Fruit fly (Drosophila melanogaster) whole organism, embryonic: ENCODE measurements around the gene CG5290.
A peak's percentile ranks its signal among the peaks of the same experiment; 100 is the strongest.

Experiments used
- Adf1 ChIP-seq: fragments of 200-800 bp; sonication (Bioruptor generic); IDR thresholded peaks from 2 replicates; pipeline ENCODE4 v1.3.6; 2022; ENCODE audit warnings: missing biosample characterization, missing genetic modification characterization
- Asciz ChIP-seq: fragments of 200-800 bp; sonication (Bioruptor generic); optimal IDR thresholded peaks from 2 replicates; lab custom pipeline; 2017; ENCODE audit warnings: missing biosample characterization, mild to moderate bottlenecking, missing genetic modification characterization, missing genetic modification reagents
- CG10462 ChIP-seq: fragments of 200-800 bp; sonication (Bioruptor generic); optimal IDR thresholded peaks from 2 replicates; lab custom pipeline; 2016; ENCODE audit warnings: missing biosample characterization, missing genetic modification characterization
- CG10654 ChIP-seq: fragments of 200-800 bp; sonication (Bioruptor generic); optimal IDR thresholded peaks from 2 replicates; lab custom pipeline; 2016; ENCODE audit warnings: missing biosample characterization, missing genetic modification characterization
- CG12299 ChIP-seq: fragments of 200-800 bp; sonication (Bioruptor generic); optimal IDR thresholded peaks from 2 replicates; lab custom pipeline; 2018; ENCODE audit warnings: missing biosample characterization, mild to moderate bottlenecking, missing genetic modification characterization
- CG13624 ChIP-seq: fragments of 200-800 bp; sonication (Bioruptor generic); optimal IDR thresholded peaks from 2 replicates; lab custom pipeline; 2016; ENCODE audit warnings: missing biosample characterization, missing genetic modification characterization
- CG13894 ChIP-seq: fragments of 200-800 bp; sonication (Bioruptor generic); optimal IDR thresholded peaks from 3 replicates; lab custom pipeline; 2018; ENCODE audit warnings: missing biosample characterization, mild to moderate bottlenecking, missing genetic modification characterization, moderate library complexity
- CG15011 ChIP-seq: fragments of 200-800 bp; sonication (Bioruptor generic); optimal IDR thresholded peaks from 3 replicates; lab custom pipeline; 2018; ENCODE audit warnings: missing biosample characterization, mild to moderate bottlenecking, missing genetic modification characterization
- CG17802 ChIP-seq: fragments of 200-800 bp; sonication (Bioruptor generic); optimal IDR thresholded peaks from 2 replicates; lab custom pipeline; 2018; ENCODE audit warnings: missing biosample characterization, mild to moderate bottlenecking, missing genetic modification characterization, moderate library complexity
- CG18619 ChIP-seq: fragments of 200-800 bp; sonication (Bioruptor generic); optimal IDR thresholded peaks from 3 replicates; lab custom pipeline; 2017; ENCODE audit warnings: missing biosample characterization, mild to moderate bottlenecking, missing genetic modification characterization
- CG31365 ChIP-seq: fragments of 200-800 bp; sonication (Bioruptor generic); optimal IDR thresholded peaks from 2 replicates; lab custom pipeline; 2018; ENCODE audit warnings: missing biosample characterization, mild to moderate bottlenecking, missing genetic modification characterization
- CG31388 ChIP-seq: fragments of 200-800 bp; sonication (Bioruptor generic); optimal IDR thresholded peaks from 2 replicates; lab custom pipeline; 2016; ENCODE audit warnings: missing biosample characterization, missing genetic modification characterization
- CG4820 ChIP-seq: fragments of 200-800 bp; sonication (Bioruptor generic); optimal IDR thresholded peaks from 3 replicates; lab custom pipeline; 2016; ENCODE audit warnings: missing biosample characterization, missing genetic modification characterization
- CG8281 ChIP-seq: fragments of 200-800 bp; sonication (Bioruptor generic); optimal IDR thresholded peaks from 2 replicates; lab custom pipeline; 2018; ENCODE audit warnings: missing biosample characterization, mild to moderate bottlenecking, missing genetic modification characterization, moderate library complexity
- CG8388 ChIP-seq: fragments of 200-800 bp; sonication (Bioruptor generic); optimal IDR thresholded peaks from 2 replicates; lab custom pipeline; 2019; ENCODE audit warnings: missing biosample characterization, mild to moderate bottlenecking, missing genetic modification characterization, moderate library complexity
- CG9437 ChIP-seq: fragments of 200-800 bp; sonication (Bioruptor generic); optimal IDR thresholded peaks from 2 replicates; lab custom pipeline; 2018; ENCODE audit warnings: missing biosample characterization, mild to moderate bottlenecking, missing genetic modification characterization
- CG9876 ChIP-seq: fragments of 200-800 bp; sonication (Bioruptor generic); optimal IDR thresholded peaks from 2 replicates; lab custom pipeline; 2016; ENCODE audit warnings: missing biosample characterization, missing genetic modification characterization
- CHES-1-like ChIP-seq: fragments of 200-800 bp; sonication (Bioruptor generic); optimal IDR thresholded peaks from 2 replicates; lab custom pipeline; 2016; ENCODE audit warnings: missing biosample characterization, missing genetic modification characterization
- Chrac-16 ChIP-seq: fragments of 200-800 bp; sonication (Bioruptor generic); optimal IDR thresholded peaks from 3 replicates; lab custom pipeline; 2016; ENCODE audit warnings: missing biosample characterization, missing genetic modification characterization
- Dbx ChIP-seq: fragments of 200-800 bp; sonication (Bioruptor generic); IDR thresholded peaks from 3 replicates; pipeline ENCODE4 v1.3.6; 2022; ENCODE audit warnings: missing biosample characterization, missing genetic modification characterization
- Dfd ChIP-seq, 2 experiments: fragments of >200 bp; optimal IDR thresholded peaks; 2 replicates each; lab custom pipeline; 2017; ENCODE audit warnings: missing biosample characterization in 2 of 2, missing genetic modification characterization in 2 of 2
- E2f2 ChIP-seq: fragments of 200-800 bp; sonication (Bioruptor generic); IDR thresholded peaks from 2 replicates; pipeline ENCODE4 v1.3.6; 2022; ENCODE audit warnings: missing biosample characterization, missing genetic modification characterization
- H2.0 ChIP-seq: fragments of 200-800 bp; sonication (Bioruptor generic); IDR thresholded peaks from 2 replicates; pipeline ENCODE4 v1.3.6; 2022; ENCODE audit warnings: missing biosample characterization, missing genetic modification characterization
- Hr51 ChIP-seq, 2 experiments: fragments of 200-800 bp; sonication (Bioruptor generic); optimal IDR thresholded peaks; 2 replicates in 1 of 2; 3 replicates in 1 of 2; lab custom pipeline; 2016 to 2018; ENCODE audit warnings: missing biosample characterization in 2 of 2, missing genetic modification characterization in 2 of 2, mild to moderate bottlenecking in 1 of 2, moderate library complexity in 1 of 2
- MTF-1 ChIP-seq: fragments of 200-800 bp; sonication (Bioruptor generic); optimal IDR thresholded peaks from 2 replicates; lab custom pipeline; 2018; ENCODE audit warnings: missing biosample characterization, mild to moderate bottlenecking, missing genetic modification characterization, borderline replicate concordance
- Neu2 ChIP-seq: fragments of 200-800 bp; sonication (Bioruptor generic); optimal IDR thresholded peaks from 3 replicates; lab custom pipeline; 2016; ENCODE audit warnings: missing biosample characterization, missing genetic modification characterization, borderline replicate concordance
- Nf-YC ChIP-seq: fragments of 200-800 bp; optimal IDR thresholded peaks from 3 replicates; lab custom pipeline; 2019; ENCODE audit warnings: missing biosample characterization, mild to moderate bottlenecking, missing genetic modification characterization, moderate library complexity
- Sry-β ChIP-seq: fragments of 200-800 bp; sonication (Bioruptor generic); optimal IDR thresholded peaks from 2 replicates; lab custom pipeline; 2018; ENCODE audit warnings: missing biosample characterization, mild to moderate bottlenecking, missing genetic modification characterization, moderate library complexity
- Trl ChIP-seq, 3 experiments: fragments of >200 bp in 2 of 3; fragments of 200-800 bp in 1 of 3; sonication (Bioruptor generic) in 1 of 3; optimal IDR thresholded peaks; 2 replicates in 1 of 3; 3 replicates in 2 of 3; lab custom pipeline; 2016 to 2017; ENCODE audit warnings: missing biosample characterization in 1 of 3, missing genetic modification characterization in 1 of 3
- bsh ChIP-seq, 2 experiments: fragments of 200-800 bp; sonication (Bioruptor generic); optimal IDR thresholded peaks; 2 replicates each; lab custom pipeline; 2017 to 2018; ENCODE audit warnings: mild to moderate bottlenecking in 2 of 2, missing biosample characterization in 2 of 2, missing genetic modification characterization in 2 of 2, moderate library complexity in 1 of 2
- btn ChIP-seq: fragments of 200-800 bp; sonication (Bioruptor generic); optimal IDR thresholded peaks from 2 replicates; lab custom pipeline; 2016; ENCODE audit warnings: missing biosample characterization, missing genetic modification characterization
- cato ChIP-seq: fragments of 200-800 bp; sonication (Bioruptor generic); optimal IDR thresholded peaks from 2 replicates; lab custom pipeline; 2016; ENCODE audit warnings: missing biosample characterization, missing genetic modification characterization, borderline replicate concordance
- chinmo ChIP-seq: fragments of 200-800 bp; sonication (Bioruptor generic); IDR thresholded peaks from 4 replicates; pipeline ENCODE4 v1.3.6; 2022; ENCODE audit warnings: missing biosample characterization, missing genetic modification characterization; ENCODE audit not compliant: partially characterized antibody
- crc ChIP-seq: fragments of 200-800 bp; sonication (Bioruptor generic); optimal IDR thresholded peaks from 2 replicates; lab custom pipeline; 2016; ENCODE audit warnings: missing biosample characterization, missing genetic modification characterization
- dmrt99B ChIP-seq: fragments of 200-800 bp; sonication (Bioruptor generic); optimal IDR thresholded peaks from 2 replicates; lab custom pipeline; 2018; ENCODE audit warnings: missing biosample characterization, mild to moderate bottlenecking, missing genetic modification characterization, moderate library complexity
- fu2 ChIP-seq: fragments of 200-800 bp; sonication (Bioruptor generic); optimal IDR thresholded peaks from 2 replicates; lab custom pipeline; 2016; ENCODE audit warnings: missing biosample characterization, missing genetic modification characterization
- gsb ChIP-seq: fragments of 200-800 bp; sonication (Bioruptor generic); IDR thresholded peaks from 2 replicates; pipeline ENCODE4 v1.3.6; 2022; ENCODE audit warnings: missing biosample characterization, missing genetic modification characterization
- maf-S ChIP-seq: fragments of 200-800 bp; sonication (Bioruptor generic); optimal IDR thresholded peaks from 2 replicates; lab custom pipeline; 2016; ENCODE audit warnings: missing biosample characterization, missing genetic modification characterization
- nom ChIP-seq: fragments of 200-800 bp; sonication (Bioruptor generic); optimal IDR thresholded peaks from 2 replicates; lab custom pipeline; 2017; ENCODE audit warnings: missing biosample characterization, missing genetic modification characterization, mild to moderate bottlenecking, moderate library complexity, missing genetic modification reagents
- otp ChIP-seq: fragments of 200-800 bp; sonication (Bioruptor generic); IDR thresholded peaks from 3 replicates; pipeline ENCODE4, ENCODE4 v1.3.6; 2022; ENCODE audit warnings: missing biosample characterization, missing genetic modification characterization
- ranshi ChIP-seq: fragments of 200-800 bp; sonication (Bioruptor generic); IDR thresholded peaks from 2 replicates; pipeline ENCODE4 v1.3.6; 2022; ENCODE audit warnings: missing biosample characterization, missing genetic modification characterization
- scrt ChIP-seq: fragments of 200-800 bp; sonication (Bioruptor generic); optimal IDR thresholded peaks from 2 replicates; lab custom pipeline; 2018; ENCODE audit warnings: missing biosample characterization, mild to moderate bottlenecking, missing genetic modification characterization, moderate library complexity
- sd ChIP-seq: fragments of 200-800 bp; sonication (Bioruptor generic); optimal IDR thresholded peaks from 3 replicates; lab custom pipeline; 2018; ENCODE audit warnings: missing biosample characterization, mild to moderate bottlenecking, missing genetic modification characterization, moderate library complexity
- sim ChIP-seq: fragments of 200-800 bp; sonication (Bioruptor generic); IDR thresholded peaks from 2 replicates; pipeline ENCODE4 v1.3.6; 2022; ENCODE audit warnings: missing biosample characterization, missing genetic modification characterization
- tin ChIP-seq: fragments of 200-800 bp; sonication (Bioruptor generic); optimal IDR thresholded peaks from 3 replicates; lab custom pipeline; 2016; ENCODE audit warnings: missing biosample characterization, missing genetic modification characterization
- usp ChIP-seq: fragments of >200 bp; optimal IDR thresholded peaks from 2 replicates; lab custom pipeline; 2017; ENCODE audit warnings: missing biosample characterization, missing genetic modification characterization
- vvl ChIP-seq: fragments of 200-800 bp; sonication (Bioruptor generic); IDR thresholded peaks from 2 replicates; pipeline ENCODE4 v1.3.6; 2022; ENCODE audit warnings: missing biosample characterization, missing genetic modification characterization
- zen2 ChIP-seq: fragments of 200-800 bp; sonication (Bioruptor generic); IDR thresholded peaks from 3 replicates; pipeline ENCODE4 v1.3.6; 2022; ENCODE audit warnings: missing biosample characterization, missing genetic modification characterization; ENCODE audit not compliant: partially characterized antibody

CG5290 gene

DNA sequence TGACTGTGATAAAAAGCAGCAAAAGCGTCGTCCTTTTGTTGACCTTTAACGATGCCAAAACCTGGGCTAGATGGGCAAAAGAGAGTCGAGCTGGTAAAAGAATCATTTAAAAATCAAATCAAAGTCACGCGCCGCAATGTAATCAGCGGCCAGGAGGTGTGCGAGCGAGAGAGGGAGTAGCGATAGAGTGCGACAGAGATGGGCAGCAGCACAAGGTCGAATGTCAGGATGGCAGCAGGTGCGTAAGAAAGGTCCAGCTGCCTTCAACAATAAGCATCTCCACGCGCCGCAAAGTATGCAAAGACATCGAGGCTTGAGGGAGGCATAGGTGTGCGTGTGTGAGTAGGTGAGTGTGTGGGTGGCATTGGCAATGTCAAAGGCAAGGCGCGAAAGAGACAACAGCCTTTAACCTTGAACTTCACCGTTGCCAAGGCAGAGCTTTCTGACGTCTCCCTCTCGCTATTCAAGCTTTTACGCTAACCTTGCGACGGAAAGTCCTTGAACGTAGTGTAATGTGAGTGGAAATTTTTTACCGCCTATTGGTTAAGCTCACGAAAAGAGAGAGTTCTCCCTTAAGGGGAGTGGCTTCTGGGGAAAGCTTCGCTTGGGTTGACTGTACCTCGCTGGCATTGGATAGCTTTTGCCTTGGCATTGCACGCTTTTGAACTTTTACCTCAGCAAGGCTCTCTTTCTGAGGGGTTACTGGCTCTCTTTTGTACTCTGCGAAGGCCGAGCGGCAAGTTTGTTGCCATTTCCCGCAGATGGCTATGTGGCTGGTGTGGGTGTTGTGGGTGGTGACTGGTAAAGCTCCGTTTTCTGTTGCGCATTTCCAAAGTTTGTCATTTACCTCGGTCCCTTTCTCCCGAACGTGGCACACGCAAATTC lies 17.6 kb upstream of the CG5290 start (continued):
- TF ChIP-seq fu2 (GFP tag; lab: Kevin White, UChicago) (no peak), CG12299 (no peak), CG31365 (tag; lab: Kevin White, UChicago) (no peak), CG8388 (no peak), Dfd (GFP tag; optimal IDR thresholded peaks at IDR 0.05; lab: Kevin White, UChicago) (no peak), bsh (GFP tag; optimal IDR thresholded peaks at IDR 0.05; lab: Kevin White, UChicago) (no peak), Adf1 (GFP tag; lab: Robert Waterston, UW) (peak; percentile 36; the same call in 1 of the 2 replicates), CG8281 (tag; lab: Kevin White, UChicago) (no peak), CG15011 (no peak), CHES-1-like (GFP tag; lab: Kevin White, UChicago) (no peak), Nf-YC (tag; lab: Kevin White, UChicago) (peak; percentile 24), CG10462 (GFP tag; lab: Kevin White, UChicago) (no peak), H2.0 (GFP tag; lab: Robert Waterston, UW) (no peak), CG13894 (tag; lab: Kevin White, UChicago) (peak; percentile 19), CG31388 (GFP tag; lab: Kevin White, UChicago) (no peak), CG4820 (no peak), cato (GFP tag; lab: Kevin White, UChicago) (no peak), sim (GFP tag; lab: Robert Waterston, UW) (no peak), CG9437 (GFP tag; lab: Kevin White, UChicago) (no peak), CG18619 (no peak), Dbx (GFP tag; lab: Robert Waterston, UW) (no peak), gsb (GFP tag; lab: Robert Waterston, UW) (no peak), Asciz (GFP tag; lab: Kevin White, UChicago) (no peak), Trl (optimal IDR thresholded peaks at IDR 0.05; lab: Kevin White, UChicago) (peak; percentile 48 to 75), Trl (GFP tag; optimal IDR thresholded peaks at IDR 0.05; lab: Kevin White, UChicago) (no peak), zen2 (no peak), Chrac-16 (GFP tag; lab: Kevin White, UChicago) (no peak), maf-S (GFP tag; lab: Kevin White, UChicago) (no peak), sd (tag; lab: Kevin White, UChicago) (no peak), tin (GFP tag; lab: Kevin White, UChicago) (no peak), btn (GFP tag; lab: Kevin White, UChicago) (no peak), scrt (GFP tag; lab: Kevin White, UChicago) (peak; percentile 62), dmrt99B (tag; lab: Kevin White, UChicago) (no peak), CG9876 (GFP tag; lab: Kevin White, UChicago) (no peak), nom (no peak), otp (GFP tag; lab: Robert Waterston, UW) (no peak), Neu2 (no peak), chinmo (GFP tag; lab: Robert Waterston, UW) (0 out of 4 replicates have a peak, but pooled peaks have one; percentile 36), CG17802 (tag; lab: Kevin White, UChicago) (no peak), ranshi (GFP tag; lab: Robert Waterston, UW) (no peak), MTF-1 (GFP tag; lab: Kevin White, UChicago) (no peak), usp (GFP tag; lab: Kevin White, UChicago) (no peak), CG13624 (no peak), E2f2 (no peak), crc (GFP tag; lab: Kevin White, UChicago) (no peak), CG10654 (GFP tag; lab: Kevin White, UChicago) (no peak), Hr51 (GFP tag; optimal IDR thresholded peaks at IDR 0.05; lab: Kevin White, UChicago) (peak in 1 of 2 experiments; percentile 18), Sry-β (GFP tag; lab: Kevin White, UChicago) (no peak), vvl (GFP tag; lab: Robert Waterston, UW) (no peak)
